Worm (Caenorhabditis elegans) whole organism, early embryonic: Measurements from ENCODE around the gene R08D7.4.
A peak's percentile ranks its signal among the peaks of the same experiment; 100 is the strongest.
"Not testable (repeated sequence)": the region's sequence is repeated elsewhere in the genome, so short reads cannot be mapped to it uniquely, and the experiment has no call there.

Experiments used
- B0310.2 ChIP-seq: sonication (generic microtip); optimal IDR thresholded peaks from 2 replicates; lab custom pipeline; 2016; ENCODE audit warnings: mild to moderate bottlenecking, missing genetic modification characterization, missing compliant biosample characterization
- F13C5.2 ChIP-seq: sonication (generic microtip); optimal IDR thresholded peaks from 2 replicates; lab custom pipeline; 2017; ENCODE audit warnings: mild to moderate bottlenecking, missing genetic modification characterization, inconsistent platforms, missing compliant biosample characterization
- aly-1 ChIP-seq: sonication (generic microtip); optimal IDR thresholded peaks from 2 replicates; lab custom pipeline; 2016; ENCODE audit warnings: missing genetic modification characterization, missing compliant biosample characterization
- ama-1 ChIP-seq: fragments of 150-350 bp; optimal IDR thresholded peaks from 2 replicates; lab custom pipeline; 2014
- ceh-13 ChIP-seq: fragments of 200-800 bp; sonication (Bioruptor generic); optimal IDR thresholded peaks from 2 replicates; lab custom pipeline; 2018; ENCODE audit warnings: mild to moderate bottlenecking, missing genetic modification characterization, missing compliant biosample characterization
- ceh-36 ChIP-seq: sonication (generic microtip); optimal IDR thresholded peaks from 2 replicates; lab custom pipeline; 2016; ENCODE audit warnings: missing genetic modification characterization, inconsistent platforms, missing compliant biosample characterization
- ets-7 ChIP-seq: sonication (generic microtip); optimal IDR thresholded peaks from 2 replicates; lab custom pipeline; 2016; ENCODE audit warnings: missing genotype, missing genetic modification characterization, missing compliant biosample characterization
- flt-1 ChIP-seq: fragments of 200-800 bp; sonication (Bioruptor generic); IDR thresholded peaks from 2 replicates; pipeline ENCODE4 v1.3.6; 2022; ENCODE audit warnings: missing genetic modification characterization, missing compliant biosample characterization
- hmbx-1 ChIP-seq: sonication (generic microtip); optimal IDR thresholded peaks from 2 replicates; lab custom pipeline; 2016; ENCODE audit warnings: mild to moderate bottlenecking, missing genetic modification characterization, missing compliant biosample characterization
- hmg-4 ChIP-seq: fragments of 200-800 bp; sonication (Bioruptor generic); optimal IDR thresholded peaks from 2 replicates; lab custom pipeline; 2018; ENCODE audit warnings: mild to moderate bottlenecking, missing genetic modification characterization, missing compliant biosample characterization
- hnd-1 ChIP-seq: sonication (generic microtip); optimal IDR thresholded peaks from 2 replicates; lab custom pipeline; 2016; ENCODE audit warnings: missing genetic modification characterization, missing compliant biosample characterization
- pes-1 ChIP-seq: fragments of 200-800 bp; sonication (Bioruptor generic); IDR thresholded peaks from 2 replicates; pipeline ENCODE4 v1.3.6; 2022; ENCODE audit warnings: missing genetic modification reagents, missing genetic modification characterization, missing compliant biosample characterization
- scrt-1 ChIP-seq: fragments of 200-800 bp; sonication (Bioruptor generic); IDR thresholded peaks from 2 replicates; pipeline ENCODE4 v1.3.6; 2022; ENCODE audit warnings: missing genetic modification characterization, missing compliant biosample characterization
- sea-1 ChIP-seq: fragments of 200-800 bp; sonication (Bioruptor generic); conservative IDR thresholded peaks from 2 replicates; pipeline ENCODE4 v1.3.6; 2022; ENCODE audit warnings: missing genetic modification characterization, missing compliant biosample characterization
- tbx-11 ChIP-seq: fragments of 200-800 bp; sonication (Bioruptor generic); IDR thresholded peaks from 2 replicates; pipeline ENCODE4 v1.3.6; 2022; ENCODE audit warnings: missing genetic modification characterization, missing compliant biosample characterization
- tbx-37 ChIP-seq: fragments of 200-800 bp; sonication (Bioruptor generic); conservative IDR thresholded peaks from 2 replicates; pipeline ENCODE4 v1.3.6; 2022; ENCODE audit warnings: missing genetic modification reagents, missing genetic modification characterization, missing compliant biosample characterization
- tra-4 ChIP-seq: sonication (generic microtip); optimal IDR thresholded peaks from 2 replicates; lab custom pipeline; 2017; ENCODE audit warnings: missing genetic modification characterization, missing compliant biosample characterization

Gene R08D7.4

DNA sequence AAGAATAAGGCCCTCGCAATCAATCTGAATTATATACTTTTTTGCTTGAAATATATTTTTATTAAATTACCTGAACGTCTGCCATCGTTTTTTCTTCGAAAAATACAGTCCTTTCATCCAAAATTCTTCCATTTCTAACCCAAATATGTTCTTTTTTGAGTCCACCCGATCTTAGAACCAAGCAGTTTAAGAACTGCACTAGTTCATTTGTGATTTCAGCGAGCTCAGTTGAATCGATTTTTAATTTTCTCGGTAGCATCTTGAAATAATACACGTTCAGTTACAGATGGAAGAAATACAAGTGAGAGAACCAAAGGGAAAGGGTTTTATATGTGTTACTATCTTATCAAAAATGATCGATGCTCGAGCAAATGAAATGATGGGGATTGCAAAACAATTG is 27.8 kb downstream of the R08D7.4 start, which contains the start of gene F59B2.3:
Gene F59B2.3 (minus strand): TSS at position 259 of the 400 bp plus-strand sequence.
- TF ChIP-seq hmbx-1 (tag; lab: Kevin White, UChicago) (no peak), ceh-13 (no peak), aly-1 (tag; lab: Kevin White, UChicago) (no peak), ama-1 (lab: Kevin White, UChicago) (no peak), pes-1 (GFP tag; lab: Robert Waterston, UW) (no peak), tra-4 (no peak), ceh-36 (tag; lab: Kevin White, UChicago) (no peak), ets-7 (tag; lab: Kevin White, UChicago) (no peak), scrt-1 (GFP tag; lab: Robert Waterston, UW) (no peak), B0310.2 (no peak), F13C5.2 (tag; lab: Kevin White, UChicago) (no peak), tbx-11 (GFP tag; lab: Robert Waterston, UW) (no peak), hnd-1 (tag; lab: Kevin White, UChicago) (no peak), hmg-4 (GFP tag; lab: Kevin White, UChicago) (no peak), sea-1 (GFP tag; lab: Robert Waterston, UW) (no peak), flt-1 (no peak), tbx-37 (GFP tag; lab: Robert Waterston, UW) (no peak)

DNA sequence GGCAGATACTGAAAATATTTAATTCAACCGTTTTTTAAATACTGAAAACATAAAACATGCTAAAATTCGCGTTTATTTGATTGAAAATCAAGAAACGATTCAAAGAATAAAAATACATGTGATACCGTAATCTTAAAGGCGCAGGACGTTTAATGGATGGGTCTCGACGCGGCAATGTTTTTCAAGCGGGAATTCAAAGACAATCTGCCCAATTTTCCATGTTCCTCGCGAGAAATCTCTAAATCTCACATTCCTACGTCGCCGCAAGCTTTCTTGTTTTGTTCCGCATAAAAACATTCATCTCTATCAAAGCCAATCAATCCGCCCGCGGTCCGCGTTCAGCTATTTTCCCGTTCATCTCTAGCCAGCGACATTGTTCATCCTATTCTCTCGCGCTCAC is 29.8 kb downstream of the R08D7.4 start:
- TF ChIP-seq ceh-36 (tag; lab: Kevin White, UChicago) (no peak), tra-4 (no peak), aly-1 (tag; lab: Kevin White, UChicago) (no peak), hmg-4 (GFP tag; lab: Kevin White, UChicago) (no peak), ceh-13 (no peak), pes-1 (GFP tag; lab: Robert Waterston, UW) (no peak), ama-1 (lab: Kevin White, UChicago) (no peak), hnd-1 (tag; lab: Kevin White, UChicago) (no peak), ets-7 (tag; lab: Kevin White, UChicago) (no peak), B0310.2 (no peak), hmbx-1 (tag; lab: Kevin White, UChicago) (no peak), F13C5.2 (tag; lab: Kevin White, UChicago) (no peak), tbx-11 (GFP tag; lab: Robert Waterston, UW) (no peak), scrt-1 (GFP tag; lab: Robert Waterston, UW) (no peak)

DNA sequence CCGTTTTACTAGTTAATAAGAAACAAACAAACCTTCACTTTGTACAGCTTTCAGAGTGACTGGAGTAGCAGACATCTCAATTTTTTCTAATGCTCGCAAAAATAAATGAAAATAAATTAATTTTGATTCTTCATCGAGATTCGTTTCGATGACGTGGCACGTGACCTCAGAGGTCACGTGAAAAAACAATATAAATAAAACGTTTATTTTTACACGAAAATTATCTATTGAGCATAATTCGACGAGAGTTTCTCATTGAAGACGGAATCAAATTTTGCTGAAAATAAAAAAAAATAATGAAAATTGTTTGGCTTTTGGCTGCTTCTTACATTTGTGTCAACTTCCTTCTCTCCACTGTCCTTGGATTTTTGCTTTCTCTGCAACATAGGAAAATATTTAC is 30.2 kb downstream of the R08D7.4 start, which contains the start of gene rpn-6.2:
Gene rpn-6.2 (minus strand): TSS at position 101 of the 400 bp plus-strand sequence.
- no peak for TF ChIP-seq hnd-1 (tag; lab: Kevin White, UChicago)
- no peak for TF ChIP-seq sea-1 (GFP tag; lab: Robert Waterston, UW)
- TF ChIP-seq tbx-37 (GFP tag; lab: Robert Waterston, UW), result no peak
- TF ChIP-seq ama-1 (lab: Kevin White, UChicago), result no peak
- no peak for TF ChIP-seq hmg-4 (GFP tag; lab: Kevin White, UChicago)
- no peak for TF ChIP-seq flt-1
- TF ChIP-seq F13C5.2 (tag; lab: Kevin White, UChicago), result no peak
- no peak for TF ChIP-seq tbx-11 (GFP tag; lab: Robert Waterston, UW)
- no peak for TF ChIP-seq scrt-1 (GFP tag; lab: Robert Waterston, UW)
- TF ChIP-seq ceh-36 (tag; lab: Kevin White, UChicago), result no peak
- no peak for TF ChIP-seq aly-1 (tag; lab: Kevin White, UChicago)
- TF ChIP-seq pes-1 (GFP tag; lab: Robert Waterston, UW), result no peak
- no peak for TF ChIP-seq B0310.2
- no peak for TF ChIP-seq ets-7 (tag; lab: Kevin White, UChicago)
- TF ChIP-seq hmbx-1 (tag; lab: Kevin White, UChicago), result no peak
- no peak for TF ChIP-seq ceh-13
- TF ChIP-seq tra-4, result no peak

DNA sequence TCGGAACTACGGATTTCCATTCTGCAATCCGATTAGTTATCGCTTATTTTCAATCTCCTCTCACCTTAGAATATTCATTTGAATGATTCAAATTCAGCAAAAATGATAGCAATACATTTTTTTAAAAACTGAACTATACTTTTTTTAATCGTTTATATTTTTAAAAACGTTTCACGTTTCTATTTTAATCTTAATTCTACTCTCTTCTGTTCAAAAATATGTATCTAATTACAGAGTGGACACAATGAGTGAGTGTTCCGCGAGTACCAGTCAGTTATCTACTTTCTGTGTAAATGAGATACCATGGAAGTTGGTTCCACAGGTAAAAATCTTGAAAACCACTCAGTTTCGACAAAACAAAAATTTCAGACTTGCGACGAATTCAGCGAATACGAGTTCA is 30.9 kb downstream of the R08D7.4 start, which contains the start of the genes F59B2.15 and zif-1:
Gene F59B2.15 (minus strand): TSS at position 101 of the 400 bp plus-strand sequence.
Gene zif-1 (plus strand): TSS at position 235 of the 400 bp plus-strand sequence.
- TF ChIP-seq tra-4, result no peak
- TF ChIP-seq flt-1, result no peak

DNA sequence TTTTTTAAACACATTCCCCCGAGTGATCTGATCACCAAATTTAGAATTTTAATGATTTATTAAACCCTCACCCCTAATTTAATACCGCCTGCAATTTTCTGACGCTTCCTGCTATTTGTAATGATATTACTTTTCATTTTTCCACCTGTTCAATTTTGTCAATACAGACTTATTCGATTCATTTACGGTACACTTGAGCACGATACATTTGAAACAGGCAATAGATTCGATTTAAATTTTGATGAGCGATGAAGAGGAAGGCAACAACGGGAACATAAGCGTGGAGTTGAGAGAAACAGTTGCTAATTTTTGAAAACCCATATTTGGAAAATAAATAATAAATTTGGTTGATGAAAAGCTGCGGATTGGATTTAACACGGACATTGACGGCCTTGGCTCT is 33.0 kb downstream of the R08D7.4 start:
- TF ChIP-seq tra-4 (no peak), pes-1 (GFP tag; lab: Robert Waterston, UW) (no peak), hmbx-1 (tag; lab: Kevin White, UChicago) (no peak), tbx-11 (GFP tag; lab: Robert Waterston, UW) (no peak)

DNA sequence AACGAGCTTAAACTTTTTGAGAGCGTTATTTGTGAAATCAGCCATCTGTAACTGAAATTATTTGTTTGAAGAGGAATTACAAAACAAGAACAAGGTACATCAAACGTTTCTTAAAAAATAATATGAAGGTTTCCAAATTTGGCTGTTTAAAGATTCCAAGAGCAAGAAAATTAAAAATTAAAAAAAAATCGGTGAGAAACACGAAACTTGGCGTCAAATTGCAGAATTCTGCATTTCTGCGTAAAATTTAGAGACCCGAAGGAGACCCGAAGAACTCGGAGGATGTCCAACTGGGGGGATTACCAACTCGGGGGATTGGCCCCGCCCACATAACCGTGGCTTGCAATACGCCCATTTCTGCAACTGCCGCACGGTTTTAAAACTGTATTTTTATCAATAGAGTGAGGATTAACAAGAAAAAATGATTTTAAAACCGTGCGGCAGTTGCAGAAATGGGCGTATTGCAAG is 34.2 kb downstream of the R08D7.4 start, which contains the start of gene rab-6.1:
Gene rab-6.1 (minus strand): TSS at position 51 of the 468 bp plus-strand sequence.
- TF ChIP-seq scrt-1 (GFP tag; lab: Robert Waterston, UW); sea-1 (GFP tag; lab: Robert Waterston, UW); aly-1 (tag; lab: Kevin White, UChicago): not testable (repeated sequence)

DNA sequence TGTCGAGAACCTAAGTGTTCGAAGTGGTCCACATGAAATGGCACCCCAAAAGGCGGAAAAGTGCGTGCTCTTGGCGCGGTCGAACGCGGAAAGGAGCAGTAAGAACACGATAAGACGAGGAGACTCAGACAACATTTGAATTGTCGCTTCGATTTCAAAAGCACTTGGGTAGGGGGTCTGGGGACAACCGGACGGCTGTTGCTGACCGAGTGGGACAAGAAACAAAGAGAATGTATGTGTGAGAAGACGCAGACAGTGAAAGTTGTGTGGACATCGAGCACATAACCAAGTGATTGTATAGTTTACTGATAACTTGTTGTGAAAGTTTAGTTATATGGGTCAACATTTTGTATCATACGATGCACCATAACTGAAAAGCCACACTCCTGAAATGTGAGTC is 35.5 kb downstream of the R08D7.4 start:
- TF ChIP-seq hmg-4 (GFP tag; lab: Kevin White, UChicago) (peak; percentile 22), pes-1 (GFP tag; lab: Robert Waterston, UW) (no peak)

DNA sequence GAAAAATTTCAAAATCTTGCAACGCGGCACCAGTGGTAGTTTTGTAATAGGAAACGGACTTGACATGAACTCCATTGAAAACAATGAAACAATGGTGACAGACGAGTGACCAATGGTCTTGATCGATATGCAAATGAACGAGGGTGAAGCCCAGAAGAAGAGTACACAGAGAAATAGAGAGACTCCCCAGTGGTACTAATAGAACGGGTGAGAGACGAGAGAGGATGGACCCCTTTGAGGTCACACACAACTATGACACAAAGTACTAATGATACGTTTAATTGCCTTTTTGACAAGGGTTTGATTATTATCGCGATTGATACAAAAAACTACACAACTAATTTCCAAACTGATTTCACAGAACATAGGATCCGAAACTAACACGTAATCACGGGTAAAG is 38.4 kb downstream of the R08D7.4 start, which contains the start of gene F59B2.8:
Gene F59B2.8 (minus strand): TSS at position 151 of the 400 bp plus-strand sequence.
- no peak for TF ChIP-seq tra-4
- no peak for TF ChIP-seq ama-1 (lab: Kevin White, UChicago)
- no peak for TF ChIP-seq scrt-1 (GFP tag; lab: Robert Waterston, UW)
